Fruit fly (Drosophila melanogaster): Measurements from ENCODE around the gene CG12321.

dm6 chr3R:18195295-18195694 is 6.8 kb upstream of the CG12321 start:
- no peak for TF ChIP-seq h (optimal IDR thresholded peaks at IDR 0.05)
- TF ChIP-seq Sin3A (optimal IDR thresholded peaks at IDR 0.05) = no peak
- TF ChIP-seq psq (optimal IDR thresholded peaks at IDR 0.05) = no peak
- TF ChIP-seq insv (optimal IDR thresholded peaks at IDR 0.05) = no peak
